Worm (Caenorhabditis elegans) whole organism, midembryonic: ENCODE results near the gene csn-4.

Source experiments
- T22C8.4 ChIP-seq: fragments of 200-800 bp; sonication (Bioruptor generic); IDR thresholded peaks from 2 replicates; pipeline ENCODE4 v1.3.6; 2022; ENCODE audit warnings: missing genetic modification characterization, missing compliant biosample characterization
- flt-1 ChIP-seq: fragments of 200-800 bp; sonication (Bioruptor generic); IDR thresholded peaks from 2 replicates; pipeline ENCODE4 v1.3.6; 2022; ENCODE audit warnings: missing genetic modification characterization, missing compliant biosample characterization
- ref-1 ChIP-seq: fragments of 200-800 bp; sonication (Bioruptor generic); conservative IDR thresholded peaks from 2 replicates; pipeline ENCODE4 v1.3.6; 2022; ENCODE audit warnings: missing genetic modification reagents, missing genetic modification characterization, missing compliant biosample characterization
- tab-1 ChIP-seq: fragments of 200-800 bp; sonication (Bioruptor generic); IDR thresholded peaks from 2 replicates; pipeline ENCODE4 v1.3.6; 2022; ENCODE audit warnings: missing genetic modification characterization, missing compliant biosample characterization
- ztf-23 ChIP-seq: fragments of 200-800 bp; sonication (Bioruptor generic); IDR thresholded peaks from 2 replicates; pipeline ENCODE4 v1.3.6; 2022; ENCODE audit warnings: missing genetic modification reagents, missing genetic modification characterization, missing compliant biosample characterization

DNA sequence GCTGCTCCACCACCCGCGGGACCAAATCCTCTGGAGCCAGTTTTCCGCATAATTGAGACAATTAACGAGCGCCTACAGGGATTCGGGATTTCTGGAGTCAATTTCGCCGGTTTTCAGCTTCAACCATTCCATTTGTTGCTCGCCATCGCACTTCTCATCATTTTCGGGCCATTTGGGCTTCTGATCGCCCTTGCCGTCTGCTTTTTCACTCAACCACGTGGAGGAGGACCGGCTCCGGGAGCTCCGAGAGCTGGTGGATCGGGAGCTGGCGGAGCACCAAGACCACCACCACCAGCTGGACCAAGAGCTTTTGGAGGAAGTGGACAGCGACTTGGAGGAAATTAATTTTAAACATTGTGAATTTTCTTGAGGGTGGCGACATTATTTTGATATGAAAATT lies 9.3 kb upstream of the csn-4 start:
- TF ChIP-seq T22C8.4 (no peak), flt-1 (GFP tag; lab: Robert Waterston, UW) (no peak), ztf-23 (GFP tag; lab: Robert Waterston, UW) (no peak), ref-1 (no peak), tab-1 (GFP tag; lab: Robert Waterston, UW) (no peak)
